Worm (Caenorhabditis elegans): ENCODE measurements around the gene str-10.

The str-10 gene

ce11 chrX:13122191-13122590, 39.8 kb downstream of the str-10 start, which contains the start of gene snx-17:
Gene snx-17, minus strand, starts transcription at chrX:13122291.
- TF ChIP-seq tab-1 (GFP tag; IDR thresholded peaks at IDR 0.05), result no peak
- no peak for TF ChIP-seq ztf-29 (GFP tag; IDR thresholded peaks at IDR 0.05)
- no peak for TF ChIP-seq T22C8.4 (GFP tag; IDR thresholded peaks at IDR 0.05)
- no peak for TF ChIP-seq klf-2 (GFP tag; conservative IDR thresholded peaks at IDR 0.05)
- TF ChIP-seq cog-1 (tag; optimal IDR thresholded peaks at IDR 0.05), result no peak
- no peak for TF ChIP-seq flt-1 (GFP tag; IDR thresholded peaks at IDR 0.05)
- TF ChIP-seq ztf-23 (GFP tag; IDR thresholded peaks at IDR 0.05), result no peak
- no peak for TF ChIP-seq ref-1 (GFP tag; conservative IDR thresholded peaks at IDR 0.05)
- no peak for TF ChIP-seq med-1 (GFP tag; optimal IDR thresholded peaks at IDR 0.05; ENCODE audit: insufficient read depth)

- no peak for TF ChIP-seq ref-1 (GFP tag; conservative IDR thresholded peaks at IDR 0.05)
- no peak for TF ChIP-seq tab-1 (GFP tag; IDR thresholded peaks at IDR 0.05)
- no peak for TF ChIP-seq klf-2 (GFP tag; conservative IDR thresholded peaks at IDR 0.05)
- TF ChIP-seq med-1 (GFP tag; optimal IDR thresholded peaks at IDR 0.05; ENCODE audit: insufficient read depth), result no peak
- no peak for TF ChIP-seq cog-1 (tag; optimal IDR thresholded peaks at IDR 0.05)
- no peak for TF ChIP-seq T22C8.4 (GFP tag; IDR thresholded peaks at IDR 0.05)
- TF ChIP-seq flt-1 (GFP tag; IDR thresholded peaks at IDR 0.05), result no peak
- TF ChIP-seq ztf-23 (GFP tag; IDR thresholded peaks at IDR 0.05), result no peak
- TF ChIP-seq ztf-29 (GFP tag; IDR thresholded peaks at IDR 0.05), result no peak
Observed at ce11 chrX:13126420-13126819, 44.0 kb downstream of the str-10 start, which contains the start of gene F17H10.4. Gene F17H10.4, minus strand, starts transcription at chrX:13126520.

- TF ChIP-seq cog-1 (tag; optimal IDR thresholded peaks at IDR 0.05), result no peak
- TF ChIP-seq med-1 (GFP tag; optimal IDR thresholded peaks at IDR 0.05; ENCODE audit: insufficient read depth), result no peak
- no peak for TF ChIP-seq ref-1 (GFP tag; conservative IDR thresholded peaks at IDR 0.05)
- no peak for TF ChIP-seq ztf-23 (GFP tag; IDR thresholded peaks at IDR 0.05)
- no peak for TF ChIP-seq ztf-29 (GFP tag; IDR thresholded peaks at IDR 0.05)
- TF ChIP-seq tab-1 (GFP tag; IDR thresholded peaks at IDR 0.05), result no peak
- no peak for TF ChIP-seq T22C8.4 (GFP tag; IDR thresholded peaks at IDR 0.05)
- TF ChIP-seq klf-2 (GFP tag; conservative IDR thresholded peaks at IDR 0.05), result no peak
- no peak for TF ChIP-seq flt-1 (GFP tag; IDR thresholded peaks at IDR 0.05)
Observed at ce11 chrX:13129949-13130348, 47.5 kb downstream of the str-10 start, which contains the start of gene spin-3. Gene spin-3, plus strand, starts transcription at chrX:13130249.
